Fruit fly (Drosophila melanogaster) whole organism, embryonic: Measurements from ENCODE around the gene RhoGAP18B.
A peak's percentile ranks its signal among the peaks of the same experiment; 100 is the strongest.

Source experiments
- CG10274 ChIP-seq: fragments of 200-800 bp; sonication (Bioruptor generic); optimal IDR thresholded peaks from 3 replicates; lab custom pipeline; 2017; ENCODE audit warnings: missing biosample characterization, mild to moderate bottlenecking, missing genetic modification characterization
- CG10431 ChIP-seq: fragments of 200-800 bp; sonication (Bioruptor generic); optimal IDR thresholded peaks from 3 replicates; lab custom pipeline; 2018; ENCODE audit warnings: missing biosample characterization, mild to moderate bottlenecking, missing genetic modification characterization
- CG10979 ChIP-seq: fragments of 200-800 bp; sonication (Bioruptor generic); optimal IDR thresholded peaks from 2 replicates; lab custom pipeline; 2018; ENCODE audit warnings: missing biosample characterization, mild to moderate bottlenecking, missing genetic modification characterization, moderate library complexity
- CG11398 ChIP-seq: fragments of 200-800 bp; sonication (Bioruptor generic); optimal IDR thresholded peaks from 2 replicates; lab custom pipeline; 2016; ENCODE audit warnings: missing biosample characterization, missing genetic modification characterization
- CG12942 ChIP-seq: fragments of 200-800 bp; sonication (Bioruptor generic); optimal IDR thresholded peaks from 3 replicates; lab custom pipeline; 2016; ENCODE audit warnings: missing biosample characterization, missing genetic modification characterization
- CG13296 ChIP-seq: fragments of 200-800 bp; sonication (Bioruptor generic); optimal IDR thresholded peaks from 3 replicates; lab custom pipeline; 2018; ENCODE audit warnings: missing biosample characterization, mild to moderate bottlenecking, missing genetic modification characterization
- CG16813 ChIP-seq: fragments of 200-800 bp; sonication (Bioruptor generic); IDR thresholded peaks from 3 replicates; pipeline ENCODE4 v1.3.6; 2022; ENCODE audit warnings: missing biosample characterization, missing genetic modification characterization; ENCODE audit not compliant: partially characterized antibody
- CG2116 ChIP-seq: fragments of 200-800 bp; sonication (Bioruptor generic); optimal IDR thresholded peaks from 3 replicates; lab custom pipeline; 2018; ENCODE audit warnings: missing biosample characterization, mild to moderate bottlenecking, missing genetic modification characterization
- CG2120 ChIP-seq: fragments of 200-800 bp; sonication (Bioruptor generic); optimal IDR thresholded peaks from 3 replicates; lab custom pipeline; 2016; ENCODE audit warnings: missing biosample characterization, missing genetic modification characterization
- CG3065 ChIP-seq: fragments of 200-800 bp; sonication (Bioruptor generic); optimal IDR thresholded peaks from 2 replicates; lab custom pipeline; 2016; ENCODE audit warnings: missing biosample characterization, missing genetic modification characterization
- CG32767 ChIP-seq: fragments of 200-800 bp; sonication (Bioruptor generic); IDR thresholded peaks from 2 replicates; pipeline ENCODE4 v1.3.6; 2022; ENCODE audit warnings: missing biosample characterization, missing genetic modification characterization
- CG34422 ChIP-seq: fragments of 200-800 bp; sonication (Bioruptor generic); IDR thresholded peaks from 3 replicates; pipeline ENCODE4 v1.3.6; 2022; ENCODE audit warnings: missing biosample characterization, missing genetic modification characterization
- CG4360 ChIP-seq: fragments of 200-800 bp; sonication (Bioruptor generic); IDR thresholded peaks from 2 replicates; pipeline ENCODE4 v1.3.6; 2022; ENCODE audit warnings: missing biosample characterization, missing genetic modification characterization
- CG4820 ChIP-seq: fragments of 200-800 bp; sonication (Bioruptor generic); optimal IDR thresholded peaks from 3 replicates; lab custom pipeline; 2016; ENCODE audit warnings: missing biosample characterization, missing genetic modification characterization
- CG6813 ChIP-seq: fragments of 200-800 bp; sonication (Bioruptor generic); optimal IDR thresholded peaks from 2 replicates; lab custom pipeline; 2017; ENCODE audit warnings: missing biosample characterization, missing genetic modification characterization, mild to moderate bottlenecking, moderate library complexity, missing genetic modification reagents
- CG8765 ChIP-seq: fragments of 200-800 bp; sonication (Bioruptor generic); IDR thresholded peaks from 2 replicates; pipeline ENCODE4 v1.3.6; 2022; ENCODE audit warnings: missing biosample characterization, missing genetic modification characterization
- CHES-1-like ChIP-seq: fragments of 200-800 bp; sonication (Bioruptor generic); optimal IDR thresholded peaks from 2 replicates; lab custom pipeline; 2016; ENCODE audit warnings: missing biosample characterization, missing genetic modification characterization
- CoRest ChIP-seq: fragments of 200-800 bp; sonication (Bioruptor generic); optimal IDR thresholded peaks from 3 replicates; lab custom pipeline; 2018; ENCODE audit warnings: missing biosample characterization, mild to moderate bottlenecking, missing genetic modification characterization, moderate library complexity
- D ChIP-seq, 2 experiments: fragments of 200-800 bp in 1 of 2; fragments of >200 bp in 1 of 2; sonication (Bioruptor generic) in 1 of 2; optimal IDR thresholded peaks; 2 replicates in 1 of 2; 3 replicates in 1 of 2; lab custom pipeline; 2017; ENCODE audit warnings: mild to moderate bottlenecking in 1 of 2, missing biosample characterization in 1 of 2, missing genetic modification characterization in 1 of 2, missing genetic modification reagents in 1 of 2
- Ets97D ChIP-seq: fragments of 200-800 bp; sonication (Bioruptor generic); optimal IDR thresholded peaks from 3 replicates; lab custom pipeline; 2016; ENCODE audit warnings: missing biosample characterization, missing genetic modification characterization
- GATAe ChIP-seq: fragments of 200-800 bp; sonication (Bioruptor generic); conservative IDR thresholded peaks from 2 replicates; pipeline ENCODE4 v1.3.6; 2022; ENCODE audit warnings: missing biosample characterization, missing genetic modification characterization
- Gug ChIP-seq: fragments of 200-800 bp; sonication (Bioruptor generic); IDR thresholded peaks from 4 replicates; pipeline ENCODE4 v1.3.6; 2022; ENCODE audit warnings: missing biosample characterization, missing genetic modification characterization
- HLHmδ ChIP-seq: fragments of 200-800 bp; sonication (Bioruptor generic); optimal IDR thresholded peaks from 2 replicates; lab custom pipeline; 2018; ENCODE audit warnings: missing biosample characterization, mild to moderate bottlenecking, missing genetic modification characterization, moderate library complexity
- Hand ChIP-seq: fragments of 200-800 bp; sonication (Bioruptor generic); optimal IDR thresholded peaks from 2 replicates; lab custom pipeline; 2017; ENCODE audit warnings: mild to moderate bottlenecking, missing biosample characterization, missing genetic modification reagents, missing genetic modification characterization
- Hr3 ChIP-seq: fragments of 200-800 bp; sonication (Bioruptor generic); optimal IDR thresholded peaks from 3 replicates; lab custom pipeline; 2016; ENCODE audit warnings: missing biosample characterization, missing genetic modification characterization
- Kr ChIP-seq: fragments of 200-800 bp; sonication (Bioruptor generic); optimal IDR thresholded peaks from 2 replicates; lab custom pipeline; 2017; ENCODE audit warnings: missing biosample characterization, mild to moderate bottlenecking, missing genetic modification characterization
- Max ChIP-seq: fragments of 200-800 bp; sonication (Bioruptor generic); optimal IDR thresholded peaks from 2 replicates; lab custom pipeline; 2016; ENCODE audit warnings: missing biosample characterization, mild to moderate bottlenecking, missing genetic modification characterization
- Myb ChIP-seq: fragments of 200-800 bp; sonication (Bioruptor generic); optimal IDR thresholded peaks from 2 replicates; lab custom pipeline; 2016; ENCODE audit warnings: missing biosample characterization, missing genetic modification characterization
- Poxn ChIP-seq: fragments of 200-800 bp; sonication (Bioruptor generic); IDR thresholded peaks from 2 replicates; pipeline ENCODE4 v1.3.6; 2022; ENCODE audit warnings: missing biosample characterization, missing genetic modification characterization
- amos ChIP-seq: fragments of 200-800 bp; sonication (Bioruptor generic); IDR thresholded peaks from 2 replicates; pipeline ENCODE4 v1.3.6; 2022; ENCODE audit warnings: missing biosample characterization, missing genetic modification characterization; ENCODE audit not compliant: partially characterized antibody
- ap ChIP-seq: fragments of 200-800 bp; sonication (Bioruptor generic); IDR thresholded peaks from 2 replicates; pipeline ENCODE4 v1.3.6; 2022; ENCODE audit warnings: missing biosample characterization, missing genetic modification characterization
- ara ChIP-seq: fragments of 200-800 bp; sonication (Bioruptor generic); IDR thresholded peaks from 2 replicates; pipeline ENCODE4 v1.3.6; 2022; ENCODE audit warnings: missing biosample characterization, missing genetic modification characterization
- ash1 ChIP-seq: fragments of 200-800 bp; sonication (Bioruptor generic); optimal IDR thresholded peaks from 2 replicates; lab custom pipeline; 2018; ENCODE audit warnings: missing biosample characterization, mild to moderate bottlenecking, missing genetic modification characterization
- az2 ChIP-seq: fragments of 200-800 bp; sonication (Bioruptor generic); optimal IDR thresholded peaks from 3 replicates; lab custom pipeline; 2016; ENCODE audit warnings: missing biosample characterization, missing genetic modification characterization
- cas ChIP-seq: fragments of 200-800 bp; sonication (Bioruptor generic); IDR thresholded peaks from 2 replicates; pipeline ENCODE4 v1.3.6; 2022; ENCODE audit warnings: missing biosample characterization, missing genetic modification characterization
- dan ChIP-seq: fragments of 200-800 bp; sonication (Bioruptor generic); IDR thresholded peaks from 2 replicates; pipeline ENCODE4 v1.3.6; 2022; ENCODE audit warnings: missing biosample characterization, missing genetic modification characterization
- dpn ChIP-seq, 2 experiments: fragments of 200-800 bp; sonication (Bioruptor generic); optimal IDR thresholded peaks; 3 replicates each; lab custom pipeline; 2016; ENCODE audit warnings: missing biosample characterization in 2 of 2, missing genetic modification characterization in 2 of 2
- exex ChIP-seq: fragments of 200-800 bp; sonication (Bioruptor generic); optimal IDR thresholded peaks from 4 replicates; lab custom pipeline; 2018; ENCODE audit warnings: missing biosample characterization, mild to moderate bottlenecking, missing genetic modification characterization, moderate library complexity
- fd3F ChIP-seq: fragments of 200-800 bp; sonication (Bioruptor generic); optimal IDR thresholded peaks from 2 replicates; lab custom pipeline; 2018; ENCODE audit warnings: missing biosample characterization, mild to moderate bottlenecking, missing genetic modification characterization, moderate library complexity
- ftz-f1 ChIP-seq: fragments of 200-800 bp; sonication (Bioruptor generic); optimal IDR thresholded peaks from 2 replicates; lab custom pipeline; 2016; ENCODE audit warnings: missing biosample characterization, missing genetic modification characterization
- gfzf ChIP-seq: fragments of 200-800 bp; sonication (Bioruptor generic); optimal IDR thresholded peaks from 2 replicates; lab custom pipeline; 2016; ENCODE audit warnings: missing biosample characterization, mild to moderate bottlenecking, missing genetic modification characterization, moderate library complexity
- grau ChIP-seq: fragments of 200-800 bp; optimal IDR thresholded peaks from 3 replicates; lab custom pipeline; 2019; ENCODE audit warnings: missing biosample characterization, mild to moderate bottlenecking, missing genetic modification characterization, moderate library complexity
- h ChIP-seq: fragments of >200 bp; optimal IDR thresholded peaks from 2 replicates; lab custom pipeline; 2017
- insv ChIP-seq, 2 experiments: fragments of 200-800 bp; sonication (Bioruptor generic); optimal IDR thresholded peaks; 3 replicates each; lab custom pipeline; 2016 to 2018; ENCODE audit warnings: missing biosample characterization in 2 of 2, missing genetic modification characterization in 2 of 2
- inv ChIP-seq: fragments of 200-800 bp; sonication (Bioruptor generic); IDR thresholded peaks from 2 replicates; pipeline ENCODE4 v1.3.6; 2022; ENCODE audit warnings: missing biosample characterization, missing genetic modification characterization; ENCODE audit not compliant: partially characterized antibody
- ken ChIP-seq: fragments of 200-800 bp; sonication (Bioruptor generic); IDR thresholded peaks from 3 replicates; pipeline ENCODE4 v1.3.6; 2022; ENCODE audit warnings: missing biosample characterization, missing genetic modification characterization
- lab ChIP-seq: fragments of 200-800 bp; sonication (Bioruptor generic); optimal IDR thresholded peaks from 3 replicates; lab custom pipeline; 2017; ENCODE audit warnings: missing biosample characterization, missing genetic modification characterization, mild to moderate bottlenecking, moderate library complexity, missing genetic modification reagents
- psq ChIP-seq: fragments of 200-800 bp; sonication (Bioruptor generic); optimal IDR thresholded peaks from 2 replicates; lab custom pipeline; 2017; ENCODE audit warnings: missing biosample characterization, missing genetic modification characterization
- unc-4 ChIP-seq: fragments of 200-800 bp; sonication (Bioruptor generic); IDR thresholded peaks from 2 replicates; pipeline ENCODE4 v1.3.6; 2022; ENCODE audit warnings: missing biosample characterization, missing genetic modification characterization; ENCODE audit not compliant: partially characterized antibody
- vnd ChIP-seq: fragments of 200-800 bp; sonication (Bioruptor generic); IDR thresholded peaks from 3 replicates; pipeline ENCODE4 v1.3.6; 2022; ENCODE audit warnings: missing biosample characterization, missing genetic modification characterization; ENCODE audit not compliant: partially characterized antibody
- wor ChIP-seq: fragments of 200-800 bp; sonication (Bioruptor generic); IDR thresholded peaks from 2 replicates; pipeline ENCODE4 v1.3.6; 2022; ENCODE audit warnings: missing biosample characterization, missing genetic modification characterization

Gene RhoGAP18B

dm6 chrX:19164726-19165125 lies 2.2 kb downstream of the RhoGAP18B start (continued):
- TF ChIP-seq D (optimal IDR thresholded peaks at IDR 0.05; lab: Kevin White, UChicago) (no peak), D (GFP tag; optimal IDR thresholded peaks at IDR 0.05; lab: Kevin White, UChicago) (no peak), Myb (GFP tag; lab: Kevin White, UChicago) (peak; percentile 14), CoRest (peak; percentile 38), az2 (peak; percentile 0), unc-4 (no peak), fd3F (no peak), HLHmδ (GFP tag; lab: Kevin White, UChicago) (no peak), dan (GFP tag; lab: Robert Waterston, UW) (no peak), CHES-1-like (peak; percentile 6), cas (GFP tag; lab: Robert Waterston, UW) (no peak), inv (GFP tag; lab: Robert Waterston, UW) (no peak), CG4820 (no peak), Max (GFP tag; lab: Kevin White, UChicago) (no peak), gfzf (GFP tag; lab: Kevin White, UChicago) (no peak), Kr (GFP tag; lab: Kevin White, UChicago) (no peak), Hand (no peak), CG11398 (GFP tag; lab: Kevin White, UChicago) (no peak), CG10431 (GFP tag; lab: Kevin White, UChicago) (no peak), CG16813 (GFP tag; lab: Robert Waterston, UW) (no peak), lab (GFP tag; lab: Kevin White, UChicago) (peak; percentile 30), CG2120 (GFP tag; lab: Kevin White, UChicago) (peak; percentile 39), grau (tag; lab: Kevin White, UChicago) (peak; percentile 5), ara (no peak), dpn (GFP tag; optimal IDR thresholded peaks at IDR 0.05; lab: Kevin White, UChicago) (peak in 1 of 2 experiments; percentile 21), Poxn (no peak), CG10979 (tag; lab: Kevin White, UChicago) (no peak), vnd (GFP tag; lab: Robert Waterston, UW) (no peak), CG13296 (no peak), psq (GFP tag; lab: Kevin White, UChicago) (no peak), insv (GFP tag; optimal IDR thresholded peaks at IDR 0.05; lab: Kevin White, UChicago) (no peak), Hr3 (GFP tag; lab: Kevin White, UChicago) (peak; percentile 28), Ets97D (no peak), Gug (GFP tag; lab: Robert Waterston, UW) (no peak), ftz-f1 (GFP tag; lab: Kevin White, UChicago) (no peak), GATAe (GFP tag; lab: Robert Waterston, UW) (no peak; the same call in 1 of the 2 replicates), CG12942 (GFP tag; lab: Kevin White, UChicago) (no peak), ash1 (GFP tag; lab: Kevin White, UChicago) (no peak), CG34422 (GFP tag; lab: Robert Waterston, UW) (no peak), CG10274 (no peak), CG3065 (GFP tag; lab: Kevin White, UChicago) (no peak), wor (GFP tag; lab: Robert Waterston, UW) (no peak), CG6813 (GFP tag; lab: Kevin White, UChicago) (no peak), CG2116 (GFP tag; lab: Kevin White, UChicago) (no peak), exex (tag; lab: Kevin White, UChicago) (no peak), ken (GFP tag; lab: Robert Waterston, UW) (0 out of 3 replicates have a peak, but pooled peaks have one; percentile 30), ap (GFP tag; lab: Robert Waterston, UW) (no peak), CG32767 (GFP tag; lab: Robert Waterston, UW) (no peak), CG8765 (GFP tag; lab: Robert Waterston, UW) (no peak), amos (GFP tag; lab: Robert Waterston, UW) (no peak), CG4360 (GFP tag; lab: Robert Waterston, UW) (no peak), h (lab: Kevin White, UChicago) (no peak)
